Worm (Caenorhabditis elegans) whole organism, early embryonic: ENCODE data around the gene K06H6.4.

Experiments used
- B0310.2 ChIP-seq: sonication (generic microtip); optimal IDR thresholded peaks from 2 replicates; lab custom pipeline; 2016; ENCODE audit warnings: mild to moderate bottlenecking, missing genetic modification characterization, missing compliant biosample characterization
- F13C5.2 ChIP-seq: sonication (generic microtip); optimal IDR thresholded peaks from 2 replicates; lab custom pipeline; 2017; ENCODE audit warnings: mild to moderate bottlenecking, missing genetic modification characterization, inconsistent platforms, missing compliant biosample characterization
- aly-1 ChIP-seq: sonication (generic microtip); optimal IDR thresholded peaks from 2 replicates; lab custom pipeline; 2016; ENCODE audit warnings: missing genetic modification characterization, missing compliant biosample characterization
- ama-1 ChIP-seq: fragments of 150-350 bp; optimal IDR thresholded peaks from 2 replicates; lab custom pipeline; 2014
- ceh-13 ChIP-seq: fragments of 200-800 bp; sonication (Bioruptor generic); optimal IDR thresholded peaks from 2 replicates; lab custom pipeline; 2018; ENCODE audit warnings: mild to moderate bottlenecking, missing genetic modification characterization, missing compliant biosample characterization
- ceh-36 ChIP-seq: sonication (generic microtip); optimal IDR thresholded peaks from 2 replicates; lab custom pipeline; 2016; ENCODE audit warnings: missing genetic modification characterization, inconsistent platforms, missing compliant biosample characterization
- ets-7 ChIP-seq: sonication (generic microtip); optimal IDR thresholded peaks from 2 replicates; lab custom pipeline; 2016; ENCODE audit warnings: missing genotype, missing genetic modification characterization, missing compliant biosample characterization
- flt-1 ChIP-seq: fragments of 200-800 bp; sonication (Bioruptor generic); IDR thresholded peaks from 2 replicates; pipeline ENCODE4 v1.3.6; 2022; ENCODE audit warnings: missing genetic modification characterization, missing compliant biosample characterization
- hmbx-1 ChIP-seq: sonication (generic microtip); optimal IDR thresholded peaks from 2 replicates; lab custom pipeline; 2016; ENCODE audit warnings: mild to moderate bottlenecking, missing genetic modification characterization, missing compliant biosample characterization
- hmg-4 ChIP-seq: fragments of 200-800 bp; sonication (Bioruptor generic); optimal IDR thresholded peaks from 2 replicates; lab custom pipeline; 2018; ENCODE audit warnings: mild to moderate bottlenecking, missing genetic modification characterization, missing compliant biosample characterization
- hnd-1 ChIP-seq: sonication (generic microtip); optimal IDR thresholded peaks from 2 replicates; lab custom pipeline; 2016; ENCODE audit warnings: missing genetic modification characterization, missing compliant biosample characterization
- pes-1 ChIP-seq: fragments of 200-800 bp; sonication (Bioruptor generic); IDR thresholded peaks from 2 replicates; pipeline ENCODE4 v1.3.6; 2022; ENCODE audit warnings: missing genetic modification reagents, missing genetic modification characterization, missing compliant biosample characterization
- scrt-1 ChIP-seq: fragments of 200-800 bp; sonication (Bioruptor generic); IDR thresholded peaks from 2 replicates; pipeline ENCODE4 v1.3.6; 2022; ENCODE audit warnings: missing genetic modification characterization, missing compliant biosample characterization
- sea-1 ChIP-seq: fragments of 200-800 bp; sonication (Bioruptor generic); conservative IDR thresholded peaks from 2 replicates; pipeline ENCODE4 v1.3.6; 2022; ENCODE audit warnings: missing genetic modification characterization, missing compliant biosample characterization
- tbx-11 ChIP-seq: fragments of 200-800 bp; sonication (Bioruptor generic); IDR thresholded peaks from 2 replicates; pipeline ENCODE4 v1.3.6; 2022; ENCODE audit warnings: missing genetic modification characterization, missing compliant biosample characterization
- tbx-37 ChIP-seq: fragments of 200-800 bp; sonication (Bioruptor generic); conservative IDR thresholded peaks from 2 replicates; pipeline ENCODE4 v1.3.6; 2022; ENCODE audit warnings: missing genetic modification reagents, missing genetic modification characterization, missing compliant biosample characterization
- tra-4 ChIP-seq: sonication (generic microtip); optimal IDR thresholded peaks from 2 replicates; lab custom pipeline; 2017; ENCODE audit warnings: missing genetic modification characterization, missing compliant biosample characterization

K06H6.4 gene

DNA sequence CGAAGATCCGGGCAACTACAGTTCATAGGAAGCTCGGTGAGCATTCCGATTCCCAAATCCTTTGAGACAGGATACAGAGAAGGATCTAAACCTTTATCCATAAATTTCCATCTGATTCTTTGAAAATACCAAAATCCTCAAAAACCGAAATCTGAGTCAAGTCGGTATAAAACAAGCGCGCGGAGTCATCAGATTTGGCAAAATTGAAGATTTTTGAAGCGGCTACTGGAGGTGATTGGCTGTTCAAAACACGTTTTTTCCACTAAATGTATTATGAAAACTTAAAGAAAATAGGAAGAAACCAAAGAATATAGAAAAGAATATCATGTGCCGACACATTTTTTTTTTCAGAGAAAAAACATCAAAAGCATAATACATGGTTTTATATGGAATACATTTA lies 4.4 kb upstream of the K06H6.4 start, which contains the start of gene C14C6.13:
Gene C14C6.13, minus strand, starts transcription at position 101 of the 400 bp plus-strand sequence.
- TF ChIP-seq ama-1, result no peak
- no peak for TF ChIP-seq flt-1 (GFP tag; lab: Robert Waterston, UW)
- TF ChIP-seq hnd-1 (tag; lab: Kevin White, UChicago), result no peak
- TF ChIP-seq ets-7 (tag; lab: Kevin White, UChicago), result no peak
- TF ChIP-seq pes-1 (GFP tag; lab: Robert Waterston, UW), result no peak
- no peak for TF ChIP-seq ceh-36
- TF ChIP-seq scrt-1 (GFP tag; lab: Robert Waterston, UW), result no peak
- no peak for TF ChIP-seq hmbx-1
- no peak for TF ChIP-seq tbx-11 (GFP tag; lab: Robert Waterston, UW)
- TF ChIP-seq hmg-4 (GFP tag; lab: Kevin White, UChicago), result no peak
- no peak for TF ChIP-seq sea-1 (GFP tag; lab: Robert Waterston, UW)
- no peak for TF ChIP-seq F13C5.2 (tag; lab: Kevin White, UChicago)
- TF ChIP-seq B0310.2, result no peak
- no peak for TF ChIP-seq tra-4 (tag; lab: Kevin White, UChicago)
- TF ChIP-seq aly-1 (tag; lab: Kevin White, UChicago), result no peak

DNA sequence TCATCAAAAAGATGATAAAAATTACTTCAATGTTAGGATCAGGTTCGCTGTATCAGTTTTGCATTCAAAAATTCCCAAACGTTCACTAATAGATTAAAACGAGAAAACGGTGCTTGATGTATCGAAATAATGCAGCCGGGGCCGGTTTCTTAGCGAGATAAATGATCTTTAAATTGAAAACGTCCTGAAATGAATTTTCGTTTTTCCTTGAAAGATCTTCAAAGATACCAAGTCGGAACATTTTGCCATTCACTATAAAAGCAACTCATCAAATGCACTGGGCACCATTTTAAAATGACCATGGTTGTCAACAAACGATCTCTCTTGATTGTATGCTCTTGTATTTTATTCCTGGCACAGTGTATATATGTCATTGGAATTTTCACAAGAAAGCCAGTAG lies 3.0 kb upstream of the K06H6.4 start, which contains the start of gene K06H6.5:
Gene K06H6.5, plus strand, starts transcription at position 301 of the 400 bp plus-strand sequence.
- TF ChIP-seq hmg-4 (GFP tag; lab: Kevin White, UChicago), result no peak
- TF ChIP-seq ceh-13, result no peak
- TF ChIP-seq aly-1 (tag; lab: Kevin White, UChicago), result no peak
- TF ChIP-seq F13C5.2 (tag; lab: Kevin White, UChicago), result no peak
- TF ChIP-seq flt-1 (GFP tag; lab: Robert Waterston, UW), result no peak
- TF ChIP-seq pes-1 (GFP tag; lab: Robert Waterston, UW), result no peak
- no peak for TF ChIP-seq B0310.2
- no peak for TF ChIP-seq scrt-1 (GFP tag; lab: Robert Waterston, UW)
- no peak for TF ChIP-seq sea-1 (GFP tag; lab: Robert Waterston, UW)
- TF ChIP-seq hnd-1 (tag; lab: Kevin White, UChicago), result no peak

DNA sequence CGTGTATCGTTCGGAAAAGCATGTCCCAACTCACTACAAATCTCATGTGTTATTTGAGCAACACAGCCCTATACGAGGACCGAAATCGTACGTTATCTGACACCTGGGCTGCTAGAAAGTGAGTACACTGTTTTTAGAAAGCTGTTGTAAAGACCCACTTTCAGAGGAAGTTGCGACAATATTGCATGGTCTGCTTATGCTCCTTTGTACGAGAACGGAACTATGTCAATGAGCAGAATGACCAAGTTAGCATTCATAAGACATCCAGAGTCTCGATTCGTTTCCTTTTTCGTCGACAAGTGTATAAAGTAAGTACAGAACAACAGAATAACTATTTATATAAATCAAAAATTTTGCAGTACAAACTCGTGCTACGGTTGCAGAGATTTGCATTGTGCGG lies 2.2 kb upstream of the K06H6.4 start:
- no peak for TF ChIP-seq ama-1
- TF ChIP-seq aly-1 (tag; lab: Kevin White, UChicago), result no peak
- TF ChIP-seq tbx-37 (GFP tag; lab: Robert Waterston, UW), result no peak
- no peak for TF ChIP-seq ceh-36
- TF ChIP-seq F13C5.2 (tag; lab: Kevin White, UChicago), result no peak
- TF ChIP-seq tbx-11 (GFP tag; lab: Robert Waterston, UW), result no peak

DNA sequence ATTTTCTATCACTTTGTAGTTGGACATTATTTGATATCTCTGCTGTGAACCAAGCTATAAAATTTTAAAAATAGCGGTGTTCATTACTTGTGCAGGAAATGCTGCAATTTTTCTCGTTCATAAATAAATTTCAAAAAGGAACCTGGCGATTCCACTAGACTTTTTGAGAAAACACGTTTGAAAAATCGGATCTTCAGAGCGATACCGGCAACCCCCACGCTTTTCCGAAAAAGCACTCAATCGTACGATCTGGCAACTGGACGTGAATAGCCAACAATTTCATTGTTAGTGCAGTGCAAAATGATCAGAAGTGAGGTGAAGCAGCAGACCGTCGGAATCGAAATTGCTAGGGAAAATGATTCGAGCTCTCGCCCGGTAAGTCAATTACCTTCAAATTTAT lies 2.5 kb downstream of the K06H6.4 start, which contains the start of gene nstp-7:
Gene nstp-7, plus strand, starts transcription at position 301 of the 400 bp plus-strand sequence.
- TF ChIP-seq hmbx-1 (no peak), tra-4 (tag; lab: Kevin White, UChicago) (no peak), hmg-4 (GFP tag; lab: Kevin White, UChicago) (no peak), ama-1 (no peak), ceh-13 (no peak), ets-7 (tag; lab: Kevin White, UChicago) (no peak), tbx-11 (GFP tag; lab: Robert Waterston, UW) (no peak), aly-1 (tag; lab: Kevin White, UChicago) (no peak), pes-1 (GFP tag; lab: Robert Waterston, UW) (no peak), hnd-1 (tag; lab: Kevin White, UChicago) (no peak)

DNA sequence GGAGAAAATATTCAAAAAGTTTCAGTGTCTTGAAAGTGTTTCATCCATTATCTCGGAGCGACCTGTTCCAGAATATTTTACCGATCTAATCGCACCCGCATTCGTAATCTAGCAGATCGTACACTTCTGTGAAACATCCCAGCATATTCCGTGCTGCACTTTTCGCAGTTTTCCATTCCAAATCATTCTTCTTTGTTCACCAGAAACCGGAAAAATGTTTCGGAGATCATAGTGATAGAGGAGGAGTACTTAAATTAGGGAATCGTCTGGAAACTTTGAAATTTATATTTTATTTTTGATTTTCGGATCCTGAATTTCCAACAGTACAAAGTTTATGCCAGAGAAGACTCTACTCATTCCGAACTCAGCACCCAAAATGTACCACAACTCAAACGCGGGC lies 6.4 kb downstream of the K06H6.4 start, which contains the start of gene K06H6.2:
Gene K06H6.2, plus strand, starts transcription at position 301 of the 400 bp plus-strand sequence.
- no peak for TF ChIP-seq ceh-36
- TF ChIP-seq ama-1, result no peak
- TF ChIP-seq ets-7 (tag; lab: Kevin White, UChicago), result no peak
- TF ChIP-seq ceh-13, result no peak
- no peak for TF ChIP-seq scrt-1 (GFP tag; lab: Robert Waterston, UW)
- no peak for TF ChIP-seq flt-1 (GFP tag; lab: Robert Waterston, UW)
- TF ChIP-seq tbx-11 (GFP tag; lab: Robert Waterston, UW), result no peak
- no peak for TF ChIP-seq aly-1 (tag; lab: Kevin White, UChicago)
- no peak for TF ChIP-seq F13C5.2 (tag; lab: Kevin White, UChicago)
- TF ChIP-seq sea-1 (GFP tag; lab: Robert Waterston, UW), result no peak

DNA sequence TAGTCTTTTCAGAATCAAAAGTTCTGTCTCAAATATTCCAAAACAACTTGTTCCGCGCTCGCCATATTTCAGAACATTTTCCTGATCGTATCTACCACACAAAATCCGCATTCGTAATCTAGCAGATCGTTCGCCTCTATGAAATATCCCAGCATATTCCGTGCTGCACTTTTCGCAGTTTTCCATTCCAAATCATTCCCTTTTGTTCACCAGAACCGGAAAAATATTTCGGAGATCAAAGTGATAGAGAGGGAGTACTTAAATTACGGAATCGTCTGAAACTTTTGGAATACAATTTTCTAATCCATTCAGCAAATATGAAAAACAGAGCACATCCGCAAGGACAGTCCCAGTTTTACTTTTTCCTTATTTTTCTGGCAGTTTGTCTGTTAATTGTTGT lies 8.7 kb downstream of the K06H6.4 start, which contains the start of gene K06H6.1:
Gene K06H6.1, plus strand, starts transcription at position 301 of the 400 bp plus-strand sequence.
- TF ChIP-seq pes-1 (GFP tag; lab: Robert Waterston, UW) (no peak), sea-1 (GFP tag; lab: Robert Waterston, UW) (no peak), F13C5.2 (tag; lab: Kevin White, UChicago) (no peak), B0310.2 (no peak), ama-1 (no peak), ets-7 (tag; lab: Kevin White, UChicago) (no peak), tbx-37 (GFP tag; lab: Robert Waterston, UW) (no peak), scrt-1 (GFP tag; lab: Robert Waterston, UW) (no peak), tbx-11 (GFP tag; lab: Robert Waterston, UW) (no peak), ceh-36 (no peak)

DNA sequence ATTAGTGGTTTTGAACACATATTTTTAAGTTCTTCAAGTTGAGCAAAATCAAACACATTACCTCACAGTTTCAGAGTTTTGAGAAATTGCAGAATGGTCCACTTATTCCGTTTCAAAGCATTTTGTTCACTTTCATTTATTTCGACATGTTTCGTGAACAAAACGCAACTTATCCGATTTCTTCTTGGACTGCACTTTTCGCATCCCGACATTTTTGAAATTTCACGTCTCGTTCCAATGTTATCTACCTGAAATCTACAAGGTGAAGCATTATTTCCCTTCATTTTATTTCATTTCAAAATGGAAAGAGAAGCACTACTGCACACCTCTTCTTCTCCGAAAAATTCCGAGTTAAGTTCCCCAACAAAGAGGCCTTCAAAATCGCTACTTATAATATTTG lies 11.1 kb downstream of the K06H6.4 start, which contains the start of gene ZK488.6:
Gene ZK488.6, plus strand, starts transcription at position 301 of the 400 bp plus-strand sequence.
- TF ChIP-seq hmg-4 (GFP tag; lab: Kevin White, UChicago) (no peak), aly-1 (tag; lab: Kevin White, UChicago) (no peak), ets-7 (tag; lab: Kevin White, UChicago) (no peak), pes-1 (GFP tag; lab: Robert Waterston, UW) (no peak), hnd-1 (tag; lab: Kevin White, UChicago) (no peak), ceh-13 (no peak), sea-1 (GFP tag; lab: Robert Waterston, UW) (no peak), F13C5.2 (tag; lab: Kevin White, UChicago) (no peak), tbx-11 (GFP tag; lab: Robert Waterston, UW) (no peak)
